Fruit fly (Drosophila melanogaster): ENCODE results near the gene CG32264.

DNA sequence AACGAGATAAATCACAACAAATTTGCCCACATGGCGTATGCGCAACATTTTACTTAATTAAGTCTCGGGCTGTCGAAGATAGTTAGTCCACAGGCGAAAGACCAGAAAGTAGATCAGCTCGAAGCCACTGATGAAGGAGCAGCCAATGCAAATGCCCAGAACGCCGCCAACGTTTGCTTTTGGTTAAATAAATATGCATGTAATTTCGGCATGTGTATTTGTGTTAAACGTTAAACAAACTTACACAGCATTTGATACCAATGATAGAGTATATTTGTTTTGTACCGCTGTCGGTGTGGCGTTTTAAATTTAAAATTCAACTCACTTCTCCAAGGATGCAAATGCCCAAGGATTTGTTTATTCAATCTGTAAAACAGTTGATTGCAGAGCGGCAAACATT lies 52.6 kb downstream of the CG32264 start:
- TF ChIP-seq CG6683 (GFP tag; optimal IDR thresholded peaks at IDR 0.05): no peak
- TF ChIP-seq CG5953 (GFP tag; IDR thresholded peaks at IDR 0.05): no peak
- TF ChIP-seq CG32767 (GFP tag; IDR thresholded peaks at IDR 0.05): no peak
- TF ChIP-seq gsb-n (tag; optimal IDR thresholded peaks at IDR 0.05): no peak
- peak; percentile 25 for TF ChIP-seq fd3F (GFP tag; optimal IDR thresholded peaks at IDR 0.05)
- TF ChIP-seq CG4730 (GFP tag; IDR thresholded peaks at IDR 0.05): no peak
- no peak for TF ChIP-seq CG15073 (GFP tag; optimal IDR thresholded peaks at IDR 0.05)
- no peak for TF ChIP-seq Gug (GFP tag; IDR thresholded peaks at IDR 0.05)
- no peak for TF ChIP-seq dpn (GFP tag; optimal IDR thresholded peaks at IDR 0.05)
- TF ChIP-seq knrl (GFP tag; IDR thresholded peaks at IDR 0.05; ENCODE audit: partially characterized antibody): no peak
- TF ChIP-seq emc (GFP tag; optimal IDR thresholded peaks at IDR 0.05): no peak
- TF ChIP-seq klu (GFP tag; IDR thresholded peaks at IDR 0.05): no peak
